Worm (Caenorhabditis elegans): ENCODE results near the gene anmt-3.

Gene anmt-3

DNA sequence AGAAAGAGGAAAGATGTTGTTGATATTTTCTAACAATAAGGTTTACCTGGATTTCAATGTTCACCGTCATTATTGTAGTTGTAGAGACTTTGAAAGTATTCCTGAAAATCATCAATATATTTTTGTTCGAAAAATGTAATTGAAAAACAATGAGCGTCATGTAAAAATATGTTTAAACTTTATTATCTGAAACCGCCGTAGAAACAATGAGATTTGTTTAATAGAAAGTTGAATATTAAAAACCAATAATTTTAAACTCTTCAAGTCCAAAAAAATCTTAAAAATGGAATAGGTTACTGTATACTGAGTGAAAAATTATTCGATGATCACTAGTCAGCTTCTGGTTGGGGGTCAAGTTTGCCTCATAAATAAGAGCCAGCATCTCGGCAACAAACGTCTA lies at the start of gene anmt-3:
anmt-3 (minus strand) TSS at position 101 of the 400 bp plus-strand sequence.
- TF ChIP-seq egl-27 (tag; optimal IDR thresholded peaks at IDR 0.05) (no peak), lin-11 (tag; optimal IDR thresholded peaks at IDR 0.05) (no peak), unc-39 (tag; optimal IDR thresholded peaks at IDR 0.05) (no peak), elt-3 (tag; optimal IDR thresholded peaks at IDR 0.05) (no peak), dmd-4 (tag; optimal IDR thresholded peaks at IDR 0.05) (no peak), mbf-1 (tag; optimal IDR thresholded peaks at IDR 0.05) (no peak), mdl-1 (tag; optimal IDR thresholded peaks at IDR 0.05) (no peak), ztf-1 (GFP tag; conservative IDR thresholded peaks at IDR 0.05) (no peak), sma-9 (GFP tag; optimal IDR thresholded peaks at IDR 0.05) (no peak), sma-9 (tag; optimal IDR thresholded peaks at IDR 0.05) (no peak), Y55F3AM.14 (GFP tag; optimal IDR thresholded peaks at IDR 0.05) (no peak), mab-5 (tag; optimal IDR thresholded peaks at IDR 0.05) (no peak), unc-55 (GFP tag; optimal IDR thresholded peaks at IDR 0.05) (no peak), snpc-4 (tag; optimal IDR thresholded peaks at IDR 0.05) (no peak), crh-2 (tag; optimal IDR thresholded peaks at IDR 0.05) (no peak), ztf-4 (tag; optimal IDR thresholded peaks at IDR 0.05) (no peak), ama-1 (optimal IDR thresholded peaks at IDR 0.05) (no peak)

ce11 chrV:10007484-10007883 lies 49.4 kb upstream of the anmt-3 start:
- TF ChIP-seq blmp-1 (tag; optimal IDR thresholded peaks at IDR 0.05; ENCODE audit: insufficient read depth) (no peak), snpc-4 (tag; optimal IDR thresholded peaks at IDR 0.05) (no peak), C34F6.9 (tag; optimal IDR thresholded peaks at IDR 0.05) (no peak)

- peak; percentile 10 for TF ChIP-seq nhr-129 (tag; optimal IDR thresholded peaks at IDR 0.05)
- no peak for TF ChIP-seq lin-39 (tag; optimal IDR thresholded peaks at IDR 0.05)
Measured at ce11 chrV:10006374-10006773, 48.2 kb upstream of the anmt-3 start.

ce11 chrV:10004048-10004761 lies 46.1 kb upstream of the anmt-3 start, which contains the start of gene uda-1:
TSS of gene uda-1 (plus strand) at chrV:10004755.
- TF ChIP-seq crh-2 (tag; optimal IDR thresholded peaks at IDR 0.05) (peak; percentile 6), blmp-1 (tag; optimal IDR thresholded peaks at IDR 0.05; ENCODE audit: insufficient read depth) (peak; percentile 61)

- TF ChIP-seq gmeb-1 (tag; optimal IDR thresholded peaks at IDR 0.05): no peak
- no peak for TF ChIP-seq ceh-82 (tag; optimal IDR thresholded peaks at IDR 0.05)
- no peak for TF ChIP-seq ceh-16 (tag; optimal IDR thresholded peaks at IDR 0.05)
- peak; percentile 15 for TF ChIP-seq mab-5 (tag; optimal IDR thresholded peaks at IDR 0.05)
- peak; percentile 1 for TF ChIP-seq nhr-21 (tag; optimal IDR thresholded peaks at IDR 0.05)
- peak; percentile 14 for TF ChIP-seq zag-1 (tag; optimal IDR thresholded peaks at IDR 0.05)
- TF ChIP-seq lsy-2 (tag; optimal IDR thresholded peaks at IDR 0.05): peak in 1 of 2 experiments; percentile 81
- peak; percentile 69 for TF ChIP-seq sem-4 (tag; optimal IDR thresholded peaks at IDR 0.05)
- TF ChIP-seq sma-9 (GFP tag; optimal IDR thresholded peaks at IDR 0.05): peak; percentile 52
- no peak for TF ChIP-seq sma-9 (tag; optimal IDR thresholded peaks at IDR 0.05)
- TF ChIP-seq nhr-129 (tag; optimal IDR thresholded peaks at IDR 0.05): peak; percentile 72
- no peak for TF ChIP-seq peb-1 (tag; optimal IDR thresholded peaks at IDR 0.05)
- TF ChIP-seq mbf-1 (tag; optimal IDR thresholded peaks at IDR 0.05): no peak
- peak; percentile 38 for TF ChIP-seq nhr-25 (tag; optimal IDR thresholded peaks at IDR 0.05)
- TF ChIP-seq F13H6.1 (tag; optimal IDR thresholded peaks at IDR 0.05): no peak
- TF ChIP-seq unc-55 (GFP tag; optimal IDR thresholded peaks at IDR 0.05): peak; percentile 87
- TF ChIP-seq R02D3.7 (tag; optimal IDR thresholded peaks at IDR 0.05): no peak
- TF ChIP-seq nhr-23 (tag; optimal IDR thresholded peaks at IDR 0.05): no peak
- TF ChIP-seq snpc-4 (tag; optimal IDR thresholded peaks at IDR 0.05): peak; percentile 60
- TF ChIP-seq C34F6.9 (tag; optimal IDR thresholded peaks at IDR 0.05): peak; percentile 71
- peak; percentile 70 for TF ChIP-seq lin-13 (GFP tag; optimal IDR thresholded peaks at IDR 0.05)
- TF ChIP-seq ama-1 (optimal IDR thresholded peaks at IDR 0.05): no peak
- TF ChIP-seq nhr-6 (tag; optimal IDR thresholded peaks at IDR 0.05): no peak
- peak; percentile 61 for TF ChIP-seq crh-2 (tag; optimal IDR thresholded peaks at IDR 0.05)
- no peak for TF ChIP-seq skn-1 (tag; optimal IDR thresholded peaks at IDR 0.05)
- peak; percentile 29 for TF ChIP-seq nhr-11 (tag; optimal IDR thresholded peaks at IDR 0.05)
- TF ChIP-seq nhr-77 (tag; optimal IDR thresholded peaks at IDR 0.05): no peak
- TF ChIP-seq egl-27 (tag; optimal IDR thresholded peaks at IDR 0.05): no peak
Measured at ce11 chrV:10003315-10003969, 45.3 kb upstream of the anmt-3 start.

All from whole organism, L2 larva.